Worm (Caenorhabditis elegans): Measurements from ENCODE around the gene unc-36.

Gene unc-36

DNA sequence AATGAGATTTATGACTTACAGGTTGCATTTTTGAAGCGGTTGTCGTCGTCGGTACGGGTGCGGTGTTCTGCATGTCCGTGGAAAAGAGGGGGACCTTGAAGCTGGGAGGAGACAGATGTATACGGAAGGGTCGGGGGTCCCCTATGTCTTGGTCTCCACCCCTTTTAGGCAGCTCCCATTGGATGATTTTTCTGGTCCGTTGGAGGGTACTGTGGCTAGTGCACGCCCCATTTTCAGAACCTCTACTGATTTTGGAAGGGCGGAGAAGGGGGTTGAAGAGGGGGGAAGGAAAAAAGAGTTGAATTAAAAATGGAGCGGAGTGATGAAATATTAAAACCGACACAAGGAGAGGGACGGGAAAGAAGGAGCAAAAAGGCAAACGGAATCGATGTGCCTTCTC, 15.2 kb upstream of the unc-36 start, which contains the start of gene unc-86:
unc-86 (minus strand) TSS at position 113 of the 400 bp plus-strand sequence.
- TF ChIP-seq C08G9.2 (tag; optimal IDR thresholded peaks at IDR 0.05) (no peak), ceh-31 (tag; optimal IDR thresholded peaks at IDR 0.05) (peak; percentile 53), unc-86 (tag; optimal IDR thresholded peaks at IDR 0.05) (peak; percentile 25), ceh-34 (tag; optimal IDR thresholded peaks at IDR 0.05) (no peak), nfya-1 (tag; optimal IDR thresholded peaks at IDR 0.05) (peak; percentile 64)

DNA sequence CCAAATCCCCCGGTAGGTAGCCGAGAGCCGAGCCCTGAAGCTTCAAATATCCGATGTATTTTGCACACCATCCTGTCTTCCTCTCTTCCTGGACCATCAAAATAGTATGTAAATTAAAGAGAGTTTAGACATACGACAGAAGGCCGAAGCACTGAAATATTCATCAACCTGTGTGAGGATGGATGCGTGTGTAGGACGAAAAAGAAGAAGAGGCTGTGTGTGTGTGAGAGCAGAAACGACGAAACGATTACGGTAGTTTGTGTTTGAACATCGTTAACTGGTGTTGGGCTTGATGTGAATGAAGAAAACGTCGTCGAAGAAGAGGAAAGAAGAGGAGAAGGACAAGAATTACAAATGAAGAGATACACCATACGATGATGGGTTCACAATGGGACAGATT, 10.5 kb upstream of the unc-36 start:
- TF ChIP-seq ceh-31 (tag; optimal IDR thresholded peaks at IDR 0.05) (peak; percentile 42), syd-9 (tag; optimal IDR thresholded peaks at IDR 0.05) (no peak), pag-3 (tag; optimal IDR thresholded peaks at IDR 0.05; ENCODE audit: borderline replicate concordance) (no peak)

DNA sequence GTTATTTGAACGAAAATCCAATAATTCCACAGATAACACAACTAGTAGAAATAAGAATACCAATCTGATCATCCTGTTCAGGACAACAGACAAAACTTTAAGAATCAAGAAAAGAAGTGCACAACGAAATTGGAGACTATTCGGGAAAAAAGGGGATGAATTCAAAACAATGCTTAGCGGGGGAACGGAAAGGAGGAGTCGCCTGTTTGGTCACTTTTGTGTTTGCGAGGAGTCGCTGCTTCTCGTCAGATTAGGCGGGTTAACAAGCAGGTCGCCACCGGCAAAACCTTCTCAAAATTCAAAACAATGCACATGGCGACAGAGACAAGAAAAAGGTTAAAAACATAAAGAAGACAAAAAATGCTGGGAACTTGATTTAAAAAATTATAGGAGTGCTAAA, 8.8 kb upstream of the unc-36 start, which contains the start of gene C30A5.10:
C30A5.10 (minus strand) TSS at position 101 of the 400 bp plus-strand sequence.
- TF ChIP-seq elt-4 (tag; optimal IDR thresholded peaks at IDR 0.05), result no peak
- TF ChIP-seq unc-86 (tag; optimal IDR thresholded peaks at IDR 0.05), result no peak
- no peak for TF ChIP-seq sox-2 (GFP tag; IDR thresholded peaks at IDR 0.05)
- no peak for TF ChIP-seq pqm-1 (tag; optimal IDR thresholded peaks at IDR 0.05)
- no peak for TF ChIP-seq unc-42 (tag; optimal IDR thresholded peaks at IDR 0.05)
- no peak for TF ChIP-seq pha-4 (tag; optimal IDR thresholded peaks at IDR 0.05)
- no peak for TF ChIP-seq C08G9.2 (tag; optimal IDR thresholded peaks at IDR 0.05)
- TF ChIP-seq gmeb-2 (tag; optimal IDR thresholded peaks at IDR 0.05), result no peak
- TF ChIP-seq elt-2 (tag; optimal IDR thresholded peaks at IDR 0.05), result no peak
- no peak for TF ChIP-seq eyg-1 (tag; optimal IDR thresholded peaks at IDR 0.05)
- TF ChIP-seq nhr-11 (tag; optimal IDR thresholded peaks at IDR 0.05), result no peak
- TF ChIP-seq ceh-45 (GFP tag; IDR thresholded peaks at IDR 0.05), result no peak
- no peak for TF ChIP-seq dve-1 (tag; optimal IDR thresholded peaks at IDR 0.05)

DNA sequence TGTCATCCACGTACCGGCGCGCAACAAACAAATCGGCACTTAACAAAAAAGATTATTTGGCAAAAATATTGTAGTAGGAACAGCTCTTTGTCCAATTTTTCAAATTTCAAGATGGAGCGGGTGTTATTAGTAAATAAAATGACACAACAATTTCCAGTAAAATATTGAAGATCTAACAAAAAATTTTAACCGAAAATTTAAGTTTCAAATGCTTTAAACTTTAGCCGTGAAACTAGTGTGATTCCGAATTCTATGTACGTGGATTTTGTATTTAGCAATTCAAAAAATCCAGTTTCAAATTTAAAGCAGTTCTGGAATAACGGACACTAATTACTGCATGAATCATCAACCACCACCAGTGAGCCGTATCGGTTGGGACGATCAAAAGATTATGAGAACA, 1.7 kb upstream of the unc-36 start, which contains the start of gene snb-5:
snb-5 (plus strand) TSS at position 301 of the 400 bp plus-strand sequence.
- TF ChIP-seq unc-55 (GFP tag; optimal IDR thresholded peaks at IDR 0.05), result no peak
- TF ChIP-seq ceh-14 (tag; optimal IDR thresholded peaks at IDR 0.05), result no peak
- TF ChIP-seq syd-9 (tag; optimal IDR thresholded peaks at IDR 0.05), result no peak
- no peak for TF ChIP-seq lin-11 (tag; optimal IDR thresholded peaks at IDR 0.05)
- no peak for TF ChIP-seq F13H6.1 (tag; optimal IDR thresholded peaks at IDR 0.05)

DNA sequence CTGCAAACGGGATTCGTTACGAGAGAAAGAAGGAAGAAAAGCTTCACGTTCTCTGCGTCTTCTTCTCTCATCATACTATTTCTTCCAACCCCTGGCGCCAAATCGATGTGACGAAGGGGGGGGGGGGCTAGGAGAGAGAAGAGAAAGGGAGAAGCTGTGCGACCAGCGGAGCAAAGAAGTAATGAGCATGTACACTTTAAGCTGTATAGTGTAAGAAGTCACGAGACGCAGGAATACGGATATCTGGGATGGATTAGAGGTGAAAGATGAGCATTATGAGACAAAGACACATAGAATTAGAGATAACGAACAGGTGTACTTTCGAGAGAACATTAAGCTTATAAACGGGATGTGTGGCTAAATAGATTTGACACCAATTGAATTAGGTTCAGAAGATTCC, 743 bp upstream of the unc-36 start:
- TF ChIP-seq rnt-1 (tag; optimal IDR thresholded peaks at IDR 0.05), result peak; percentile 18
- no peak for TF ChIP-seq mec-3 (tag; optimal IDR thresholded peaks at IDR 0.05; ENCODE audit: borderline replicate concordance)
- TF ChIP-seq unc-55 (GFP tag; optimal IDR thresholded peaks at IDR 0.05), result peak; percentile 51
- peak; percentile 68 for TF ChIP-seq ceh-18 (tag; optimal IDR thresholded peaks at IDR 0.05)
- TF ChIP-seq hlh-6 (tag; optimal IDR thresholded peaks at IDR 0.05), result no peak
- TF ChIP-seq npax-4 (tag; optimal IDR thresholded peaks at IDR 0.05), result no peak
- TF ChIP-seq pat-9 (tag; optimal IDR thresholded peaks at IDR 0.05), result no peak
- TF ChIP-seq nfya-1 (tag; optimal IDR thresholded peaks at IDR 0.05), result peak; percentile 51
- no peak for TF ChIP-seq ceh-2 (tag; optimal IDR thresholded peaks at IDR 0.05)
- peak; percentile 42 for TF ChIP-seq sdc-2 (tag; optimal IDR thresholded peaks at IDR 0.05)
- TF ChIP-seq lin-11 (tag; optimal IDR thresholded peaks at IDR 0.05), result no peak
- peak; percentile 33 for TF ChIP-seq ceh-19 (GFP tag; optimal IDR thresholded peaks at IDR 0.05)
- peak; percentile 60 for TF ChIP-seq hlh-30 (tag; optimal IDR thresholded peaks at IDR 0.05; ENCODE audit: insufficient read depth)
- TF ChIP-seq ceh-34 (tag; optimal IDR thresholded peaks at IDR 0.05), result peak; percentile 63
- TF ChIP-seq elt-4 (tag; optimal IDR thresholded peaks at IDR 0.05), result no peak
- no peak for TF ChIP-seq tbx-7 (tag; optimal IDR thresholded peaks at IDR 0.05)
- no peak for TF ChIP-seq pha-2 (tag; optimal IDR thresholded peaks at IDR 0.05)
- TF ChIP-seq hlh-8 (tag; optimal IDR thresholded peaks at IDR 0.05), result no peak
- TF ChIP-seq ceh-31 (tag; optimal IDR thresholded peaks at IDR 0.05), result peak; percentile 78
- no peak for TF ChIP-seq madf-2 (tag; optimal IDR thresholded peaks at IDR 0.05)
- no peak for TF ChIP-seq elt-2 (tag; optimal IDR thresholded peaks at IDR 0.05)
- TF ChIP-seq dmd-4 (tag; optimal IDR thresholded peaks at IDR 0.05; ENCODE audit: borderline replicate concordance), result no peak
- TF ChIP-seq ceh-14 (tag; optimal IDR thresholded peaks at IDR 0.05), result peak; percentile 33
- peak; percentile 83 for TF ChIP-seq unc-42 (tag; optimal IDR thresholded peaks at IDR 0.05)
- TF ChIP-seq pros-1 (tag; optimal IDR thresholded peaks at IDR 0.05), result no peak
- no peak for TF ChIP-seq gmeb-2 (tag; optimal IDR thresholded peaks at IDR 0.05)
- no peak for TF ChIP-seq pax-1 (tag; optimal IDR thresholded peaks at IDR 0.05)
- TF ChIP-seq ceh-48 (tag; optimal IDR thresholded peaks at IDR 0.05), result peak; percentile 78

Data from whole organism, late embryonic.